Fruit fly (Drosophila melanogaster) whole organism, prepupa: Measurements from ENCODE around the gene CG43922.

Experiments used
- Blimp-1 ChIP-seq: fragments of 200-800 bp; sonication (Bioruptor generic); optimal IDR thresholded peaks from 3 replicates; lab custom pipeline; 2017; ENCODE audit warnings: missing biosample characterization, missing genetic modification characterization, mild to moderate bottlenecking, moderate library complexity, missing genetic modification reagents
- CG1621 ChIP-seq: fragments of 200-800 bp; sonication (Bioruptor generic); optimal IDR thresholded peaks from 3 replicates; lab custom pipeline; 2018; ENCODE audit warnings: missing biosample characterization, mild to moderate bottlenecking, missing genetic modification characterization
- CG16779 ChIP-seq: fragments of 200-800 bp; sonication (Bioruptor generic); optimal IDR thresholded peaks from 3 replicates; lab custom pipeline; 2017; ENCODE audit warnings: missing biosample characterization, mild to moderate bottlenecking, missing genetic modification characterization
- CG3919 ChIP-seq: fragments of 200-800 bp; sonication (Bioruptor generic); optimal IDR thresholded peaks from 3 replicates; lab custom pipeline; 2016; ENCODE audit warnings: missing biosample characterization, missing genetic modification characterization
- CG6854 ChIP-seq: fragments of 200-800 bp; sonication (Bioruptor generic); optimal IDR thresholded peaks from 2 replicates; lab custom pipeline; 2017; ENCODE audit warnings: missing biosample characterization, mild to moderate bottlenecking, missing genetic modification characterization
- Gug ChIP-seq: fragments of 200-800 bp; sonication (Bioruptor generic); IDR thresholded peaks from 2 replicates; pipeline ENCODE4 v1.3.6; 2022; ENCODE audit warnings: missing biosample characterization, missing genetic modification characterization
- Hr4 ChIP-seq: fragments of 200-800 bp; sonication (Bioruptor generic); optimal IDR thresholded peaks from 3 replicates; lab custom pipeline; 2016; ENCODE audit warnings: missing biosample characterization, missing genetic modification characterization
- Lpt ChIP-seq: fragments of 200-800 bp; sonication (Bioruptor generic); optimal IDR thresholded peaks from 3 replicates; lab custom pipeline; 2016; ENCODE audit warnings: missing biosample characterization, missing genetic modification characterization
- achi ChIP-seq: fragments of 200-800 bp; sonication (Bioruptor generic); optimal IDR thresholded peaks from 3 replicates; lab custom pipeline; 2016; ENCODE audit warnings: missing biosample characterization, missing genetic modification characterization
- acj6 ChIP-seq: fragments of 200-800 bp; sonication (Bioruptor generic); optimal IDR thresholded peaks from 3 replicates; lab custom pipeline; 2016; ENCODE audit warnings: missing biosample characterization, missing genetic modification characterization
- fd59A ChIP-seq: fragments of 200-800 bp; sonication (Bioruptor generic); optimal IDR thresholded peaks from 2 replicates; lab custom pipeline; 2017; ENCODE audit warnings: missing biosample characterization, mild to moderate bottlenecking, missing genetic modification characterization, missing genetic modification reagents
- fd85E ChIP-seq: fragments of 200-800 bp; sonication (Bioruptor generic); optimal IDR thresholded peaks from 3 replicates; lab custom pipeline; 2016; ENCODE audit warnings: missing biosample characterization, missing genetic modification characterization
- ss ChIP-seq, 2 experiments: fragments of 200-800 bp; sonication (Bioruptor generic); optimal IDR thresholded peaks; 2 replicates in 1 of 2; 3 replicates in 1 of 2; lab custom pipeline; 2017 to 2018; ENCODE audit warnings: mild to moderate bottlenecking in 2 of 2, missing biosample characterization in 2 of 2, missing genetic modification characterization in 2 of 2, moderate library complexity in 1 of 2
- vri ChIP-seq: fragments of 200-800 bp; sonication (Bioruptor generic); optimal IDR thresholded peaks from 3 replicates; lab custom pipeline; 2016; ENCODE audit warnings: missing biosample characterization, mild to moderate bottlenecking, missing genetic modification characterization

DNA sequence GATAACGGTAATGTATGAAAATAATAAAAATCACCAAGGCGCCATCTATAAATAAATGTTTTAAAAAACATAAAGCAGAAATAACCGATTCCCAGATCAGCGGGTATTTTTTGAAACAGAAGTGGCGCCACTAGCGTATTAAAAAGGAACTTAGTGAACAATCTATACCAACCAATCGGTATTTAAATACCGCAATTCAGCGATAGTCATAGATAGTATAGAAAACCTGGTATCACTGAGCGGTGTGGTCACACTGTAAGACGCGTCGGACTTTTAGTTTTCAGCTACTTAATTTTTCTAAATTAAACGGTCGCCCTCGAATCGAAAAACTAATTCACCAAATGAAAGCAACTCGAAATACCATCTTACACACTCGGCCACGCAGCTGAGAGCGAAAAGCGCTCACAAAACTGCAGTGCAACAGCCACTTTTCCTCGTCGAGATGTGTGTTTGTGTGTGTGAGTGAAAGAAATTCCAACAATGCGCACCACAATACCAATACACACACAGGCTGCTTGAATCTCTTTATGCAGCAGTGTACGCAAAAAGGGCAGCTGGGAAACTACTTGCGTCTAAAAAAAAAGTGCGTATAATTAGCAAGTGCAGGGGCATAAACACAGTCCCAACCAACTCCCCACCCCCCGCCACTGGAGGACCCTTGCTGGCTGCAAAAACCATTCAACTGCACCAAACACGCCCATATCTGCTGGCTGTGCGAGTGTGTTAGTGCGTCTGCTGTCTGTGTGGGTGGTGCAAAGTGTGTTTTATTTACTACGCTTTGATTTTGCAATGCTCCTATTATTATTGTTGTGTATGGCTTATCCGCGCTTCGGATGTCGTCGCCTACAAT, 15.2 kb upstream of the CG43922 start, which contains the start of gene PDZ-GEF:
- TF ChIP-seq CG1621 (tag; lab: Kevin White, UChicago) = no peak
- TF ChIP-seq Hr4 (GFP tag; lab: Kevin White, UChicago) = no peak
- TF ChIP-seq vri = no peak
- TF ChIP-seq fd59A (GFP tag; lab: Kevin White, UChicago) = no peak
- TF ChIP-seq ss (GFP tag; optimal IDR thresholded peaks at IDR 0.05; lab: Kevin White, UChicago) = no peak
- no peak for TF ChIP-seq achi
- TF ChIP-seq Gug (GFP tag; lab: Robert Waterston, UW) = no peak
- TF ChIP-seq fd85E (GFP tag; lab: Kevin White, UChicago) = no peak
- TF ChIP-seq Lpt (GFP tag; lab: Kevin White, UChicago) = no peak
- TF ChIP-seq Blimp-1 (GFP tag; lab: Kevin White, UChicago) = no peak
- no peak for TF ChIP-seq CG6854 (GFP tag; lab: Kevin White, UChicago)
- no peak for TF ChIP-seq CG16779
- peak; percentile 5 for TF ChIP-seq acj6 (GFP tag; lab: Kevin White, UChicago)
- no peak for TF ChIP-seq CG3919 (GFP tag; lab: Kevin White, UChicago)
